Worm (Caenorhabditis elegans) whole organism, L4 larva: ENCODE results near the gene cyld-1.

ENCODE experiments used
- F37D6.2 ChIP-seq: sonication (generic microtip); optimal IDR thresholded peaks from 2 replicates; lab custom pipeline; 2016; ENCODE audit warnings: mild to moderate bottlenecking, missing genetic modification characterization, missing compliant biosample characterization
- F49E8.2 ChIP-seq: sonication (generic microtip); optimal IDR thresholded peaks from 2 replicates; lab custom pipeline; 2016; ENCODE audit warnings: missing compliant biosample characterization, mild to moderate bottlenecking, missing genetic modification characterization, borderline replicate concordance
- R02D3.7 ChIP-seq: fragments of 150-350 bp; sonication (generic microtip); optimal IDR thresholded peaks from 3 replicates; lab custom pipeline; 2014; ENCODE audit warnings: missing biosample characterization, missing genetic modification characterization
- T20F7.1 ChIP-seq: fragments of 200-800 bp; sonication (Bioruptor generic); optimal IDR thresholded peaks from 2 replicates; lab custom pipeline; 2018; ENCODE audit warnings: mild to moderate bottlenecking, missing genetic modification characterization, missing compliant biosample characterization
- ZK546.5 ChIP-seq, 2 experiments: sonication (generic microtip); optimal IDR thresholded peaks; 2 replicates each; lab custom pipeline; 2017; ENCODE audit warnings: missing biosample characterization in 2 of 2, missing genetic modification characterization in 2 of 2
- aha-1 ChIP-seq: fragments of 150-350 bp; peaks from one replicate; lab custom pipeline; 2014; ENCODE audit warnings: missing biosample characterization, missing genetic modification characterization
- ceh-44 ChIP-seq: fragments of 200-800 bp; sonication (Bioruptor generic); IDR thresholded peaks from 2 replicates; pipeline ENCODE4 v1.3.6; 2022; ENCODE audit warnings: missing genetic modification reagents, missing genetic modification characterization, missing compliant biosample characterization
- ceh-62 ChIP-seq: sonication (generic microtip); optimal IDR thresholded peaks from 2 replicates; lab custom pipeline; 2017; ENCODE audit warnings: missing biosample characterization, missing genetic modification characterization
- ceh-82 ChIP-seq: sonication (generic microtip); optimal IDR thresholded peaks from 2 replicates; lab custom pipeline; 2017; ENCODE audit warnings: missing biosample characterization, missing genetic modification characterization
- ces-1 ChIP-seq: fragments of 150-350 bp; sonication (generic microtip); optimal IDR thresholded peaks from 4 replicates; lab custom pipeline; 2014; ENCODE audit warnings: missing biosample characterization, missing genetic modification reagents, missing genetic modification characterization
- ctbp-1 ChIP-seq: fragments of 200-800 bp; sonication (Bioruptor generic); IDR thresholded peaks from 2 replicates; pipeline ENCODE4 v1.3.6; 2022; ENCODE audit warnings: missing genetic modification reagents, missing genetic modification characterization, missing compliant biosample characterization
- daf-16 ChIP-seq, 3 experiments: sonication (generic microtip); optimal IDR thresholded peaks; 2 replicates each; lab custom pipeline; 2016 to 2017; ENCODE audit warnings: missing genetic modification characterization in 3 of 3, missing genetic modification reagents in 3 of 3, mild to moderate bottlenecking in 2 of 3, missing compliant biosample characterization in 2 of 3, missing biosample characterization in 1 of 3, moderate library complexity in 1 of 3
- dmd-6 ChIP-seq: fragments of 200-800 bp; sonication (Bioruptor generic); IDR thresholded peaks from 2 replicates; pipeline ENCODE4 v1.3.6; 2022; ENCODE audit warnings: missing genetic modification reagents, missing genetic modification characterization, missing compliant biosample characterization
- dmd-9 ChIP-seq: fragments of 200-800 bp; sonication (Bioruptor generic); IDR thresholded peaks from 2 replicates; pipeline ENCODE4 v1.3.6; 2022; ENCODE audit warnings: missing genetic modification reagents, missing genetic modification characterization, missing compliant biosample characterization
- duxl-1 ChIP-seq: sonication (generic microtip); optimal IDR thresholded peaks from 2 replicates; lab custom pipeline; 2016; ENCODE audit warnings: mild to moderate bottlenecking, missing genetic modification characterization, moderate library complexity, missing compliant biosample characterization; ENCODE audit not compliant: poor library complexity
- dve-1 ChIP-seq: sonication (generic microtip); optimal IDR thresholded peaks from 2 replicates; lab custom pipeline; 2017; ENCODE audit warnings: antibody characterized with exemption, mild to moderate bottlenecking, missing genetic modification characterization, missing compliant biosample characterization; ENCODE audit not compliant: insufficient read depth
- hif-1 ChIP-seq, 2 experiments: sonication (generic microtip); optimal IDR thresholded peaks; 2 replicates each; lab custom pipeline; 2016 to 2017; ENCODE audit warnings: missing compliant biosample characterization in 2 of 2, missing genetic modification characterization in 2 of 2, missing genetic modification reagents in 2 of 2, missing genotype in 2 of 2, mild to moderate bottlenecking in 1 of 2
- hlh-11 ChIP-seq: fragments of 200-800 bp; sonication (Bioruptor generic); optimal IDR thresholded peaks from 2 replicates; lab custom pipeline; 2018; ENCODE audit warnings: mild to moderate bottlenecking, missing genetic modification characterization, missing compliant biosample characterization
- hlh-30 ChIP-seq: sonication (generic microtip); optimal IDR thresholded peaks from 2 replicates; lab custom pipeline; 2017; ENCODE audit warnings: antibody characterized with exemption, mild to moderate bottlenecking, missing genetic modification characterization, missing compliant biosample characterization; ENCODE audit not compliant: insufficient read depth
- lin-38 ChIP-seq: fragments of 200-800 bp; sonication (Bioruptor generic); IDR thresholded peaks from 2 replicates; pipeline ENCODE4 v1.3.6; 2022; ENCODE audit warnings: missing genetic modification reagents, missing genetic modification characterization, missing compliant biosample characterization
- lsy-2 ChIP-seq, 2 experiments: fragments of 150-350 bp in 1 of 2; sonication (generic microtip) in 1 of 2; optimal IDR thresholded peaks; 2 replicates each; lab custom pipeline; 2014 to 2017; ENCODE audit warnings: missing biosample characterization in 2 of 2, missing genetic modification characterization in 2 of 2
- mdt-29 ChIP-seq: fragments of 200-800 bp; sonication (Bioruptor generic); IDR thresholded peaks from 2 replicates; pipeline ENCODE4 v1.3.6; 2022; ENCODE audit warnings: missing genetic modification reagents, missing genetic modification characterization, missing compliant biosample characterization
- mes-2 ChIP-seq: sonication (generic microtip); optimal IDR thresholded peaks from 2 replicates; lab custom pipeline; 2016; ENCODE audit warnings: missing genotype, mild to moderate bottlenecking, missing genetic modification characterization, missing compliant biosample characterization; ENCODE audit not compliant: poor library complexity, severe bottlenecking
- mxl-3 ChIP-seq: fragments of 200-800 bp; sonication (Bioruptor generic); optimal IDR thresholded peaks from 2 replicates; lab custom pipeline; 2018; ENCODE audit warnings: mild to moderate bottlenecking, missing genetic modification characterization, missing compliant biosample characterization
- nhr-102 ChIP-seq: sonication (generic microtip); optimal IDR thresholded peaks from 2 replicates; lab custom pipeline; 2016; ENCODE audit warnings: mild to moderate bottlenecking, missing genetic modification characterization, moderate library complexity, missing compliant biosample characterization
- nhr-25 ChIP-seq: sonication (generic microtip); optimal IDR thresholded peaks from 2 replicates; lab custom pipeline; 2017; ENCODE audit warnings: missing genetic modification characterization, mild to moderate bottlenecking, missing compliant biosample characterization, antibody characterized with exemption, moderate library complexity, borderline replicate concordance; ENCODE audit not compliant: insufficient read depth
- nhr-28 ChIP-seq: fragments of 150-350 bp; optimal IDR thresholded peaks from 2 replicates; lab custom pipeline; 2014; ENCODE audit warnings: missing biosample characterization, missing genetic modification characterization
- nhr-48 ChIP-seq: sonication (generic microtip); optimal IDR thresholded peaks from 2 replicates; lab custom pipeline; 2016; ENCODE audit warnings: mild to moderate bottlenecking, missing genetic modification characterization, missing compliant biosample characterization
- nhr-77 ChIP-seq: fragments of 150-350 bp; optimal IDR thresholded peaks from 2 replicates; lab custom pipeline; 2014; ENCODE audit warnings: missing biosample characterization, missing genetic modification characterization
- pha-4 ChIP-seq, 2 experiments: fragments of 150-350 bp in 1 of 2; fragments of 200-800 bp in 1 of 2; sonication (Bioruptor generic) in 1 of 2; IDR thresholded peaks in 1 of 2; optimal IDR thresholded peaks in 1 of 2; 2 replicates each; pipeline versions ENCODE4 v1.3.6 to Lab custom; 2014 to 2022; ENCODE audit warnings: missing genetic modification characterization in 2 of 2, missing genetic modification reagents in 2 of 2, missing biosample characterization in 1 of 2, missing compliant biosample characterization in 1 of 2
- php-3 ChIP-seq: fragments of 200-800 bp; sonication (Bioruptor generic); IDR thresholded peaks from 2 replicates; pipeline ENCODE4 v1.3.6; 2022; ENCODE audit warnings: missing genetic modification reagents, missing genetic modification characterization, missing compliant biosample characterization
- pqm-1 ChIP-seq: sonication (generic microtip); optimal IDR thresholded peaks from 2 replicates; lab custom pipeline; 2017; ENCODE audit warnings: missing biosample characterization, missing genetic modification characterization
- skn-1 ChIP-seq: fragments of 150-350 bp; optimal IDR thresholded peaks from 2 replicates; lab custom pipeline; 2014; ENCODE audit warnings: missing biosample characterization, missing genetic modification characterization
- spr-3 ChIP-seq: fragments of 200-800 bp; sonication (Bioruptor generic); optimal IDR thresholded peaks from 2 replicates; lab custom pipeline; 2018; ENCODE audit warnings: mild to moderate bottlenecking, missing genetic modification characterization, missing compliant biosample characterization
- unc-62 ChIP-seq, 3 experiments: fragments of 150-350 bp in 1 of 3; sonication (generic microtip); optimal IDR thresholded peaks in 2 of 3; peaks in 1 of 3; 1 replicate in 1 of 3; 2 replicates in 2 of 3; lab custom pipeline; 2014 to 2017; ENCODE audit warnings: missing biosample characterization in 3 of 3, missing genetic modification characterization in 3 of 3, missing genetic modification reagents in 3 of 3, missing genotype in 1 of 3
- zip-11 ChIP-seq: fragments of 200-800 bp; sonication (Bioruptor generic); IDR thresholded peaks from 2 replicates; pipeline ENCODE4 v1.3.6; 2022; ENCODE audit warnings: missing genetic modification characterization, missing compliant biosample characterization
- ztf-7 ChIP-seq: fragments of 150-350 bp; optimal IDR thresholded peaks from 2 replicates; lab custom pipeline; 2014; ENCODE audit warnings: missing biosample characterization, missing genetic modification characterization

The cyld-1 gene

DNA sequence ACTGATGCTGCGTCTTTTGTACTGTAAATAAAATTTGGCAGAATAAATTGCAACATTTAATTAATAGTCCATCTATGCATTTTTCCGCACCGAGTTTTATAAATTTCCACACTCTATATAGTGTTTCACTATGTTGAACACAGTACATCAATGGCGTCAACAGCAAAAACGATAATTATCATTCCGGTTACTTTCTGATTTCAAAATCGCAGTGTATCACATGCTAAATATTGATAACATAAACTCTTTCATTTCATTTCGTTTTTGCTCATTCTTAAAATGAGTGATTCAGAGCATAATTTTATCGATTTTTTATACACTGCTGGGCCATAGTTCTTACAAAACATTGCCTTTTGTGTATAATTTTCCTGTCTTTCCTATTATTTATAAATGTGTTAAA lies 11.9 kb upstream of the cyld-1 start (continued):
- TF ChIP-seq dmd-9 (GFP tag; lab: Robert Waterston, UW) (no peak), hif-1 (tag; optimal IDR thresholded peaks at IDR 0.05; lab: Kevin White, UChicago) (no peak), ceh-62 (tag; lab: Kevin White, UChicago) (no peak), aha-1 (tag; lab: Kevin White, UChicago) (no peak), duxl-1 (tag; lab: Kevin White, UChicago) (no peak), nhr-102 (tag; lab: Kevin White, UChicago) (no peak), ces-1 (GFP tag; lab: Kevin White, UChicago) (no peak), lsy-2 (tag; optimal IDR thresholded peaks at IDR 0.05; lab: Kevin White, UChicago) (no peak), spr-3 (no peak), nhr-28 (tag; lab: Kevin White, UChicago) (peak; percentile 56)
- TF ChIP-seq, all 104 proteins: peak for 7

DNA sequence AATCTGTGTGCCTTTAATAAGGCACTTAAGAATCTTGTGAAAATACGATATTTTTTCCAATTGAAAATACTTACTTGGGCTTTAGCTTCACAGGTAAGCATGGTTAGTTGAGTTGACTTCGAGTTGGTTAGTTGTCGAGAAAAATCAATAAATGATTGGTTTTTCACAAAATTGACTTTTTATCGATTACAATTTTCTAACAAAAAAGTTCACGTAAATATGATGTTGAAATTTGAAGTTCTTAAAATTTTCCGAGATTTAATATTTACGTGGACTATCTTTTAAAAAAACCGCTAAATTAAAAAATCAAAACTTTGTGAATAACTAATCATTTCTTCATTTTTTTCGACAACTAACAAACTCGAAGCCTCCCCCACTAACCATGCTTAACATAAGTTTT lies 10.3 kb upstream of the cyld-1 start, which contains the start of gene F40F12.3:
Gene F40F12.3 (minus strand): TSS at position 101 of the 400 bp plus-strand sequence.
- TF ChIP-seq nhr-102 (tag; lab: Kevin White, UChicago) (no peak), unc-62 (GFP tag; optimal IDR thresholded peaks at IDR 0.05 in 1 of 2; lab: Kevin White, UChicago) (no peak), unc-62 (tag; optimal IDR thresholded peaks at IDR 0.05; lab: Kevin White, UChicago) (no peak), F49E8.2 (tag; lab: Kevin White, UChicago) (no peak), mdt-29 (GFP tag; lab: Robert Waterston, UW) (no peak), T20F7.1 (no peak), ZK546.5 (tag; optimal IDR thresholded peaks at IDR 0.05; lab: Kevin White, UChicago) (no peak), nhr-77 (tag; lab: Kevin White, UChicago) (no peak), ceh-44 (no peak), nhr-48 (tag; lab: Kevin White, UChicago) (no peak), php-3 (GFP tag; lab: Robert Waterston, UW) (no peak), pqm-1 (tag; lab: Kevin White, UChicago) (no peak), mes-2 (tag; lab: Kevin White, UChicago) (no peak), ztf-7 (no peak), ceh-82 (tag; lab: Kevin White, UChicago) (no peak)

DNA sequence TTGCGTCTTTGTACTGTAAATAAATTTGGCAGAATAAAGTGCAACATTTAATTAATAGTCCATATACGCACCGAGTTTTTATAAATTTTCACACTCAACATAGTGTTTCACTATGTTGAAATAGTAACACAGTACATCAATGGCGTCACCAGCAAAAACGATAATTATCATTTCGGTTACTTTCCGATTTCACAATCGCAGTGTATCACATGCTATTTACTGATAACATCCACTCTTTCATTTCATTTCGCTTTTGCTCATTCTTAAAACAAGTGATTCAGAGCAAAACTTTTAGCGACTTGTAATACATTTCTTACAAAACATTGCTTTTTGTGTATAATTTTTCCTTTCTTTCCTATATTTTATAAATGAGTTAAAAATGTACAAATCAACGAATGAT lies 3.3 kb upstream of the cyld-1 start, which contains the start of gene cbp-3:
Gene cbp-3 (plus strand): TSS at position 272 of the 400 bp plus-strand sequence.
- TF ChIP-seq mxl-3 (GFP tag; lab: Kevin White, UChicago) (peak; percentile 25), lin-38 (no peak), daf-16 (GFP tag; optimal IDR thresholded peaks at IDR 0.05; lab: Kevin White, UChicago) (no peak), daf-16 (tag; optimal IDR thresholded peaks at IDR 0.05; lab: Kevin White, UChicago) (peak; percentile 99), R02D3.7 (tag; lab: Kevin White, UChicago) (no peak), dmd-6 (peak; percentile 76), zip-11 (GFP tag; lab: Robert Waterston, UW) (no peak), pha-4 (GFP tag; IDR thresholded peaks at IDR 0.05; lab: Robert Waterston, UW) (no peak), pha-4 (tag; optimal IDR thresholded peaks at IDR 0.05; lab: Kevin White, UChicago) (no peak), nhr-25 (no peak), T20F7.1 (peak; percentile 14), ctbp-1 (no peak), php-3 (GFP tag; lab: Robert Waterston, UW) (0 out of 2 replicates have a peak, but pooled peaks have one; percentile 12), nhr-28 (tag; lab: Kevin White, UChicago) (peak; percentile 61), nhr-77 (tag; lab: Kevin White, UChicago) (peak; percentile 40), aha-1 (tag; lab: Kevin White, UChicago) (peak; percentile 59), F37D6.2 (tag; lab: Kevin White, UChicago) (no peak), pqm-1 (tag; lab: Kevin White, UChicago) (peak; percentile 94), dve-1 (tag; lab: Kevin White, UChicago) (peak; percentile 75), skn-1 (tag; lab: Kevin White, UChicago) (no peak), lsy-2 (tag; optimal IDR thresholded peaks at IDR 0.05; lab: Kevin White, UChicago) (peak in 1 of 2 experiments; percentile 3), hlh-30 (tag; lab: Kevin White, UChicago) (peak; percentile 67), hlh-11 (tag; lab: Kevin White, UChicago) (peak; percentile 49)
